Fruit fly (Drosophila melanogaster) whole organism, embryonic: Measurements from ENCODE around the gene Rad9.
A peak's percentile ranks its signal among the peaks of the same experiment; 100 is the strongest.

Experiments
- Abd-B ChIP-seq: fragments of 200-800 bp; sonication (Bioruptor generic); optimal IDR thresholded peaks from 2 replicates; lab custom pipeline; 2018; ENCODE audit warnings: missing biosample characterization, mild to moderate bottlenecking, missing genetic modification characterization, moderate library complexity
- Atf-2 ChIP-seq: fragments of 200-800 bp; sonication (Bioruptor generic); optimal IDR thresholded peaks from 2 replicates; lab custom pipeline; 2016; ENCODE audit warnings: missing biosample characterization, missing genetic modification characterization
- Atf3 ChIP-seq: fragments of 200-800 bp; sonication (Bioruptor generic); optimal IDR thresholded peaks from 3 replicates; lab custom pipeline; 2016; ENCODE audit warnings: missing biosample characterization, missing genetic modification characterization
- BEAF-32 ChIP-seq: fragments of 200-800 bp; sonication (Bioruptor generic); optimal IDR thresholded peaks from 3 replicates; lab custom pipeline; 2017; ENCODE audit warnings: missing biosample characterization, missing genetic modification characterization, mild to moderate bottlenecking, moderate library complexity, missing genetic modification reagents
- CG11093 ChIP-seq: fragments of 200-800 bp; sonication (Bioruptor generic); IDR thresholded peaks from 3 replicates; pipeline ENCODE4 v1.3.6; 2022; ENCODE audit warnings: missing biosample characterization, missing genetic modification characterization
- CG11456 ChIP-seq: fragments of 200-800 bp; sonication (Bioruptor generic); IDR thresholded peaks from 3 replicates; pipeline ENCODE4 v1.3.6; 2022; ENCODE audit warnings: missing biosample characterization, missing genetic modification characterization
- CG12219 ChIP-seq: fragments of 200-800 bp; sonication (Bioruptor generic); optimal IDR thresholded peaks from 3 replicates; lab custom pipeline; 2018; ENCODE audit warnings: missing biosample characterization, mild to moderate bottlenecking, missing genetic modification characterization
- CG13296 ChIP-seq: fragments of 200-800 bp; sonication (Bioruptor generic); optimal IDR thresholded peaks from 3 replicates; lab custom pipeline; 2018; ENCODE audit warnings: missing biosample characterization, mild to moderate bottlenecking, missing genetic modification characterization
- CG13775 ChIP-seq: fragments of 200-800 bp; sonication (Bioruptor generic); optimal IDR thresholded peaks from 3 replicates; lab custom pipeline; 2017; ENCODE audit warnings: missing biosample characterization, mild to moderate bottlenecking, missing genetic modification characterization
- CG14860 ChIP-seq: fragments of 200-800 bp; sonication (Bioruptor generic); IDR thresholded peaks from 3 replicates; pipeline ENCODE4 v1.3.6; 2022; ENCODE audit warnings: missing biosample characterization, missing genetic modification characterization; ENCODE audit not compliant: partially characterized antibody
- CG17361 ChIP-seq: fragments of 200-800 bp; sonication (Bioruptor generic); IDR thresholded peaks from 3 replicates; pipeline ENCODE4 v1.3.6; 2022; ENCODE audit warnings: missing biosample characterization, missing genetic modification characterization
- CG17612 ChIP-seq: fragments of 200-800 bp; sonication (Bioruptor generic); IDR thresholded peaks from 2 replicates; pipeline ENCODE4 v1.3.6; 2022; ENCODE audit warnings: missing biosample characterization, missing genetic modification characterization
- CG30403 ChIP-seq: fragments of 200-800 bp; sonication (Bioruptor generic); optimal IDR thresholded peaks from 3 replicates; lab custom pipeline; 2016; ENCODE audit warnings: missing biosample characterization, missing genetic modification characterization
- CG30431 ChIP-seq: fragments of 200-800 bp; sonication (Bioruptor generic); optimal IDR thresholded peaks from 2 replicates; lab custom pipeline; 2017; ENCODE audit warnings: missing biosample characterization, missing genetic modification characterization
- CG31365 ChIP-seq: fragments of 200-800 bp; sonication (Bioruptor generic); optimal IDR thresholded peaks from 2 replicates; lab custom pipeline; 2018; ENCODE audit warnings: missing biosample characterization, mild to moderate bottlenecking, missing genetic modification characterization
- CG3726 ChIP-seq: fragments of 200-800 bp; sonication (Bioruptor generic); IDR thresholded peaks from 3 replicates; pipeline ENCODE4, ENCODE4 v1.3.6; 2022; ENCODE audit warnings: missing biosample characterization, missing genetic modification characterization
- CG4282 ChIP-seq: fragments of 200-800 bp; sonication (Bioruptor generic); optimal IDR thresholded peaks from 2 replicates; lab custom pipeline; 2016; ENCODE audit warnings: missing biosample characterization, missing genetic modification characterization
- CG4854 ChIP-seq: fragments of 200-800 bp; sonication (Bioruptor generic); optimal IDR thresholded peaks from 2 replicates; lab custom pipeline; 2016; ENCODE audit warnings: missing biosample characterization, missing genetic modification characterization, inconsistent platforms
- CG6175 ChIP-seq: fragments of 200-800 bp; sonication (Bioruptor generic); IDR thresholded peaks from 3 replicates; pipeline ENCODE4 v1.3.6; 2022; ENCODE audit warnings: missing biosample characterization, missing genetic modification characterization
- CG6791 ChIP-seq: fragments of 200-800 bp; sonication (Bioruptor generic); IDR thresholded peaks from 3 replicates; pipeline ENCODE4 v1.3.6; 2022; ENCODE audit warnings: missing biosample characterization, missing genetic modification characterization; ENCODE audit not compliant: partially characterized antibody
- CG7271 ChIP-seq: fragments of 200-800 bp; sonication (Bioruptor generic); optimal IDR thresholded peaks from 2 replicates; lab custom pipeline; 2018; ENCODE audit warnings: missing biosample characterization, mild to moderate bottlenecking, missing genetic modification characterization, moderate library complexity
- CG9727 ChIP-seq: fragments of 200-800 bp; sonication (Bioruptor generic); optimal IDR thresholded peaks from 3 replicates; lab custom pipeline; 2017; ENCODE audit warnings: missing biosample characterization, mild to moderate bottlenecking, missing genetic modification characterization
- CG9932 ChIP-seq: fragments of 200-800 bp; sonication (Bioruptor generic); IDR thresholded peaks from 2 replicates; pipeline ENCODE4 v1.3.6; 2022; ENCODE audit warnings: missing biosample characterization, missing genetic modification characterization
- CkIIα-i1 ChIP-seq: fragments of 200-800 bp; sonication (Bioruptor generic); IDR thresholded peaks from 2 replicates; pipeline ENCODE4 v1.3.6; 2022; ENCODE audit warnings: missing biosample characterization, missing genetic modification characterization
- Elba2 ChIP-seq: fragments of 200-800 bp; sonication (Bioruptor generic); optimal IDR thresholded peaks from 3 replicates; lab custom pipeline; 2016; ENCODE audit warnings: missing biosample characterization, missing genetic modification characterization
- HHEX ChIP-seq: fragments of 200-800 bp; sonication (Bioruptor generic); optimal IDR thresholded peaks from 3 replicates; lab custom pipeline; 2017; ENCODE audit warnings: missing biosample characterization, mild to moderate bottlenecking, missing genetic modification characterization, missing genetic modification reagents
- Lim3 ChIP-seq: fragments of 200-800 bp; sonication (Bioruptor generic); IDR thresholded peaks from 2 replicates; pipeline ENCODE4 v1.3.6; 2022; ENCODE audit warnings: missing biosample characterization, missing genetic modification characterization
- Mad ChIP-seq: fragments of 200-800 bp; sonication (Bioruptor generic); optimal IDR thresholded peaks from 2 replicates; lab custom pipeline; 2016; ENCODE audit warnings: missing biosample characterization, missing genetic modification characterization
- Oli ChIP-seq: fragments of 200-800 bp; sonication (Bioruptor generic); optimal IDR thresholded peaks from 2 replicates; lab custom pipeline; 2018; ENCODE audit warnings: missing biosample characterization, mild to moderate bottlenecking, missing genetic modification characterization, moderate library complexity
- Pdp1 ChIP-seq, 2 experiments: fragments of 200-800 bp; sonication (Bioruptor generic); optimal IDR thresholded peaks; 3 replicates each; lab custom pipeline; 2016; ENCODE audit warnings: missing biosample characterization in 2 of 2, missing genetic modification characterization in 2 of 2, mild to moderate bottlenecking in 1 of 2, moderate library complexity in 1 of 2
- Rx ChIP-seq: fragments of 200-800 bp; sonication (Bioruptor generic); IDR thresholded peaks from 2 replicates; pipeline ENCODE4 v1.3.6; 2022; ENCODE audit warnings: missing biosample characterization, missing genetic modification characterization
- Scr ChIP-seq: fragments of 200-800 bp; sonication (Bioruptor generic); IDR thresholded peaks from 2 replicates; pipeline ENCODE4 v1.3.6; 2022; ENCODE audit warnings: missing biosample characterization, missing genetic modification characterization; ENCODE audit not compliant: partially characterized antibody
- ase ChIP-seq: fragments of 200-800 bp; sonication (Bioruptor generic); IDR thresholded peaks from 3 replicates; pipeline ENCODE4 v1.3.6; 2022; ENCODE audit warnings: missing biosample characterization, missing genetic modification characterization
- chinmo ChIP-seq: fragments of 200-800 bp; sonication (Bioruptor generic); IDR thresholded peaks from 4 replicates; pipeline ENCODE4 v1.3.6; 2022; ENCODE audit warnings: missing biosample characterization, missing genetic modification characterization; ENCODE audit not compliant: partially characterized antibody
- dan ChIP-seq: fragments of 200-800 bp; sonication (Bioruptor generic); IDR thresholded peaks from 2 replicates; pipeline ENCODE4 v1.3.6; 2022; ENCODE audit warnings: missing biosample characterization, missing genetic modification characterization
- dm ChIP-seq: fragments of 200-800 bp; sonication (Bioruptor generic); optimal IDR thresholded peaks from 3 replicates; lab custom pipeline; 2016; ENCODE audit warnings: missing biosample characterization, missing genetic modification characterization
- emc ChIP-seq: fragments of 200-800 bp; sonication (Bioruptor generic); optimal IDR thresholded peaks from 2 replicates; lab custom pipeline; 2016; ENCODE audit warnings: missing biosample characterization, missing genetic modification characterization
- fd96Cb ChIP-seq: fragments of 200-800 bp; sonication (Bioruptor generic); optimal IDR thresholded peaks from 2 replicates; lab custom pipeline; 2018; ENCODE audit warnings: missing biosample characterization, mild to moderate bottlenecking, missing genetic modification characterization, moderate library complexity
- grau ChIP-seq: fragments of 200-800 bp; optimal IDR thresholded peaks from 3 replicates; lab custom pipeline; 2019; ENCODE audit warnings: missing biosample characterization, mild to moderate bottlenecking, missing genetic modification characterization, moderate library complexity
- gro ChIP-seq: fragments of 200-800 bp; sonication (Bioruptor generic); optimal IDR thresholded peaks from 2 replicates; lab custom pipeline; 2016; ENCODE audit warnings: missing biosample characterization, missing genetic modification characterization
- hb ChIP-seq: fragments of 200-800 bp; sonication (Bioruptor generic); IDR thresholded peaks from 3 replicates; pipeline ENCODE4 v1.3.6; 2022; ENCODE audit warnings: missing biosample characterization, missing genetic modification characterization; ENCODE audit not compliant: partially characterized antibody
- hkb ChIP-seq, 2 experiments: fragments of 200-800 bp in 1 of 2; fragments of >200 bp in 1 of 2; sonication (Bioruptor generic) in 1 of 2; IDR thresholded peaks in 1 of 2; optimal IDR thresholded peaks in 1 of 2; 2 replicates each; pipeline versions ENCODE4 v1.3.6 to Lab custom; 2017 to 2022; ENCODE audit warnings: missing biosample characterization in 1 of 2, missing genetic modification characterization in 1 of 2
- klu ChIP-seq: fragments of 200-800 bp; sonication (Bioruptor generic); IDR thresholded peaks from 2 replicates; pipeline ENCODE4 v1.3.6; 2022; ENCODE audit warnings: missing biosample characterization, missing genetic modification characterization
- lola ChIP-seq, 3 experiments: fragments of >200 bp in 2 of 3; fragments of 200-800 bp in 1 of 3; sonication (Bioruptor generic) in 1 of 3; optimal IDR thresholded peaks; 2 replicates each; lab custom pipeline; 2017 to 2019; ENCODE audit warnings: missing biosample characterization in 3 of 3, missing genetic modification characterization in 3 of 3, mild to moderate bottlenecking in 1 of 3, moderate library complexity in 1 of 3
- luna ChIP-seq: fragments of 200-800 bp; sonication (Bioruptor generic); optimal IDR thresholded peaks from 2 replicates; lab custom pipeline; 2016; ENCODE audit warnings: missing biosample characterization, missing genetic modification characterization
- ranshi ChIP-seq: fragments of 200-800 bp; sonication (Bioruptor generic); IDR thresholded peaks from 2 replicates; pipeline ENCODE4 v1.3.6; 2022; ENCODE audit warnings: missing biosample characterization, missing genetic modification characterization
- sens ChIP-seq: fragments of 200-800 bp; sonication (Bioruptor generic); peaks from one replicate; lab custom pipeline; 2016; ENCODE audit warnings: missing biosample characterization, missing genetic modification characterization
- stc ChIP-seq: fragments of 200-800 bp; sonication (Bioruptor generic); IDR thresholded peaks from 2 replicates; pipeline ENCODE4 v1.3.6; 2022; ENCODE audit warnings: missing biosample characterization, missing genetic modification characterization
- tap ChIP-seq: fragments of 200-800 bp; optimal IDR thresholded peaks from 3 replicates; lab custom pipeline; 2019; ENCODE audit warnings: missing biosample characterization, mild to moderate bottlenecking, missing genetic modification characterization, moderate library complexity
- tll ChIP-seq, 2 experiments: fragments of 200-800 bp in 1 of 2; fragments of >200 bp in 1 of 2; sonication (Bioruptor generic) in 1 of 2; optimal IDR thresholded peaks; 2 replicates each; lab custom pipeline; 2017 to 2019; ENCODE audit warnings: missing biosample characterization in 2 of 2, missing genetic modification characterization in 2 of 2, mild to moderate bottlenecking in 1 of 2, moderate library complexity in 1 of 2
- usp ChIP-seq: fragments of >200 bp; optimal IDR thresholded peaks from 2 replicates; lab custom pipeline; 2017; ENCODE audit warnings: missing biosample characterization, missing genetic modification characterization

Rad9 gene

DNA sequence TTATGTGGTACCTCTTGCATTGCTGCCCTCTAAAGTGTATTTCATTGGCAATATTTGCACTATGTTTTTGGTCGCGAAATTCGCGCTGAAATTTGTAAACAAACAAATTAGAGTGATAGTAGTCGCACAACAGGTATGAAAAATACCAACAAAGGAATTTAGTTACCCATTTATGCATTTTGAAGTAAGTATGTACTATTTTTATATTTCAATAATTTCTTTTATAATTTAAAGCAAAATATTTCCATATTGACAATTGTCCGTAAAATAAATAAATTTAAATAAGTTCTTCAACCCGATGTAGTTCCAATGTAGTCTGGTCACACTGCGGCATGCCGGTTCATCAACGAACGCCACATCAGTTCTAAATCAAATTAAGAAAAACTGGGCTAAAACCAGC is at the start of gene Rad9, which contains the start of gene Uggt (continued):
- TF ChIP-seq Lim3 (GFP tag; lab: Robert Waterston, UW): no peak
- TF ChIP-seq usp: no peak
- TF ChIP-seq luna: no peak
- TF ChIP-seq gro (GFP tag; lab: Kevin White, UChicago): no peak
- no peak for TF ChIP-seq Mad (GFP tag; lab: Kevin White, UChicago)
- no peak for TF ChIP-seq CG4854
- peak; percentile 23 for TF ChIP-seq CG13775 (GFP tag; lab: Kevin White, UChicago)
- TF ChIP-seq grau (tag; lab: Kevin White, UChicago): no peak
- no peak for TF ChIP-seq tap (tag; lab: Kevin White, UChicago)
- 0 out of 2 replicates have a peak, but pooled peaks have one; percentile 43 for TF ChIP-seq Scr (GFP tag; lab: Robert Waterston, UW)
- no peak for TF ChIP-seq CG14860 (GFP tag; lab: Robert Waterston, UW)
- TF ChIP-seq CG7271 (tag; lab: Kevin White, UChicago): no peak
- TF ChIP-seq dm (GFP tag; lab: Kevin White, UChicago): no peak
- no peak for TF ChIP-seq Rx (GFP tag; lab: Robert Waterston, UW)
- TF ChIP-seq HHEX (GFP tag; lab: Kevin White, UChicago): no peak
- no peak for TF ChIP-seq Pdp1 (GFP tag; optimal IDR thresholded peaks at IDR 0.05; lab: Kevin White, UChicago)
- TF ChIP-seq Abd-B: no peak
- no peak for TF ChIP-seq CG11093 (GFP tag; lab: Robert Waterston, UW)
- TF ChIP-seq CG12219 (GFP tag; lab: Kevin White, UChicago): no peak
- no peak for TF ChIP-seq dan
- TF ChIP-seq tll (GFP tag; optimal IDR thresholded peaks at IDR 0.05; lab: Kevin White, UChicago): no peak
- TF ChIP-seq ranshi (GFP tag; lab: Robert Waterston, UW): no peak
- no peak for TF ChIP-seq CG6791
- no peak for TF ChIP-seq Atf3 (GFP tag; lab: Kevin White, UChicago)
- TF ChIP-seq CG30403: peak; percentile 35
- TF ChIP-seq lola (GFP tag; optimal IDR thresholded peaks at IDR 0.05; lab: Kevin White, UChicago): peak in 1 of 3 experiments; percentile 41
- TF ChIP-seq Elba2: no peak
- TF ChIP-seq CG3726 (GFP tag; lab: Robert Waterston, UW): no peak
- TF ChIP-seq CG13296 (GFP tag; lab: Kevin White, UChicago): no peak
- no peak for TF ChIP-seq CG11456 (GFP tag; lab: Robert Waterston, UW)
- no peak for TF ChIP-seq Atf-2
- no peak for TF ChIP-seq CG17612 (GFP tag; lab: Robert Waterston, UW)
- TF ChIP-seq stc (GFP tag; lab: Robert Waterston, UW): no peak
- no peak for TF ChIP-seq fd96Cb (tag; lab: Kevin White, UChicago)
- TF ChIP-seq hb: no peak
- no peak for TF ChIP-seq CG17361 (GFP tag; lab: Robert Waterston, UW)
- no peak for TF ChIP-seq CG4282 (GFP tag; lab: Kevin White, UChicago)
- no peak for TF ChIP-seq klu (GFP tag; lab: Robert Waterston, UW)
- no peak for TF ChIP-seq hkb (optimal IDR thresholded peaks at IDR 0.05; lab: Kevin White, UChicago)
- TF ChIP-seq hkb (GFP tag; IDR thresholded peaks at IDR 0.05; lab: Robert Waterston, UW): 0 out of 2 replicates have a peak, but pooled peaks have one; percentile 14
- no peak for TF ChIP-seq ase (GFP tag; lab: Robert Waterston, UW)
- no peak for TF ChIP-seq CG30431 (GFP tag; lab: Kevin White, UChicago)
- TF ChIP-seq CG31365 (tag; lab: Kevin White, UChicago): no peak
- peak; percentile 30 for TF ChIP-seq CG9727 (GFP tag; lab: Kevin White, UChicago)
- no peak for TF ChIP-seq Oli (tag; lab: Kevin White, UChicago)
- TF ChIP-seq emc (GFP tag; lab: Kevin White, UChicago): no peak
- TF ChIP-seq BEAF-32 (GFP tag; lab: Kevin White, UChicago): peak; percentile 19
- no peak for TF ChIP-seq CG9932 (GFP tag; lab: Robert Waterston, UW)
- no peak for TF ChIP-seq chinmo (GFP tag; lab: Robert Waterston, UW)
- no peak for TF ChIP-seq CkIIα-i1
- no peak for TF ChIP-seq CG6175 (GFP tag; lab: Robert Waterston, UW)
- peak; percentile 63 for TF ChIP-seq sens
